Worm (Caenorhabditis elegans) whole organism, mixed stage, embryonic: ENCODE data around the gene C08H9.15.

Source experiments
- M03D4.4 ChIP-seq: sonication (generic microtip); optimal IDR thresholded peaks from 2 replicates; lab custom pipeline; 2017; ENCODE audit warnings: mild to moderate bottlenecking, missing genetic modification characterization, missing compliant biosample characterization
- bed-3 ChIP-seq: fragments of 200-800 bp; sonication (Bioruptor generic); optimal IDR thresholded peaks from 3 replicates; lab custom pipeline; 2018; ENCODE audit warnings: mild to moderate bottlenecking, missing genetic modification characterization, moderate library complexity, missing compliant biosample characterization
- blmp-1 ChIP-seq: fragments of 150-350 bp; optimal IDR thresholded peaks from 2 replicates; lab custom pipeline; 2014; ENCODE audit warnings: missing biosample characterization, missing genetic modification characterization
- ceh-39 ChIP-seq: fragments of 150-350 bp; optimal IDR thresholded peaks from 2 replicates; lab custom pipeline; 2014; ENCODE audit warnings: missing biosample characterization, missing genetic modification characterization
- ceh-43 ChIP-seq: fragments of 200-800 bp; sonication (Bioruptor generic); optimal IDR thresholded peaks from 2 replicates; lab custom pipeline; 2018; ENCODE audit warnings: mild to moderate bottlenecking, missing genetic modification characterization, moderate library complexity, missing compliant biosample characterization
- ceh-83 ChIP-seq: fragments of 200-800 bp; sonication (Bioruptor generic); optimal IDR thresholded peaks from 2 replicates; lab custom pipeline; 2018; ENCODE audit warnings: mild to moderate bottlenecking, missing genetic modification characterization, missing compliant biosample characterization
- ces-1 ChIP-seq: fragments of 150-350 bp; optimal IDR thresholded peaks from 2 replicates; lab custom pipeline; 2014; ENCODE audit warnings: missing biosample characterization, missing genetic modification reagents, missing genetic modification characterization
- cnd-1 ChIP-seq: fragments of 200-800 bp; sonication (Bioruptor generic); optimal IDR thresholded peaks from 2 replicates; lab custom pipeline; 2018; ENCODE audit warnings: mild to moderate bottlenecking, missing genetic modification characterization, missing compliant biosample characterization
- elt-1 ChIP-seq: sonication (generic microtip); optimal IDR thresholded peaks from 2 replicates; lab custom pipeline; 2017; ENCODE audit warnings: missing genetic modification characterization, mild to moderate bottlenecking, missing compliant biosample characterization, antibody characterized with exemption, moderate library complexity, borderline replicate concordance; ENCODE audit not compliant: insufficient read depth
- elt-3 ChIP-seq: fragments of 150-350 bp; optimal IDR thresholded peaks from 2 replicates; lab custom pipeline; 2014; ENCODE audit warnings: missing biosample characterization, missing genetic modification characterization
- flh-1 ChIP-seq: fragments of 200-800 bp; sonication (Bioruptor generic); optimal IDR thresholded peaks from 2 replicates; lab custom pipeline; 2018; ENCODE audit warnings: mild to moderate bottlenecking, missing genetic modification characterization, moderate library complexity, missing compliant biosample characterization
- ham-2 ChIP-seq: fragments of 200-800 bp; sonication (Bioruptor generic); optimal IDR thresholded peaks from 2 replicates; lab custom pipeline; 2018; ENCODE audit warnings: mild to moderate bottlenecking, missing genetic modification characterization, missing compliant biosample characterization
- hlh-1 ChIP-seq: fragments of 150-350 bp; optimal IDR thresholded peaks from 2 replicates; lab custom pipeline; 2014; ENCODE audit warnings: missing biosample characterization, missing genetic modification reagents, missing genetic modification characterization
- lin-13 ChIP-seq: fragments of 150-350 bp; optimal IDR thresholded peaks from 2 replicates; lab custom pipeline; 2014; ENCODE audit warnings: missing biosample characterization, missing genetic modification characterization
- lin-32 ChIP-seq: fragments of 200-800 bp; sonication (Bioruptor generic); optimal IDR thresholded peaks from 2 replicates; lab custom pipeline; 2018; ENCODE audit warnings: mild to moderate bottlenecking, missing genetic modification characterization, missing compliant biosample characterization
- lsy-2 ChIP-seq: fragments of 150-350 bp; optimal IDR thresholded peaks from 2 replicates; lab custom pipeline; 2014; ENCODE audit warnings: missing biosample characterization, missing genetic modification characterization
- mab-5 ChIP-seq: fragments of 150-350 bp; optimal IDR thresholded peaks from 2 replicates; lab custom pipeline; 2014; ENCODE audit warnings: missing biosample characterization, missing genetic modification characterization
- mep-1 ChIP-seq: fragments of 150-350 bp; optimal IDR thresholded peaks from 2 replicates; lab custom pipeline; 2017; ENCODE audit warnings: missing biosample characterization, missing genetic modification reagents, missing genetic modification characterization, inconsistent platforms
- mls-2 ChIP-seq: sonication (generic microtip); optimal IDR thresholded peaks from 2 replicates; lab custom pipeline; 2016; ENCODE audit warnings: mild to moderate bottlenecking, missing genetic modification characterization, moderate library complexity, missing compliant biosample characterization
- nhr-12 ChIP-seq: fragments of 150-350 bp; optimal IDR thresholded peaks from 2 replicates; lab custom pipeline; 2014; ENCODE audit warnings: missing biosample characterization, missing genetic modification characterization
- nhr-2 ChIP-seq: fragments of 150-350 bp; optimal IDR thresholded peaks from 2 replicates; lab custom pipeline; 2014; ENCODE audit warnings: missing biosample characterization, missing genetic modification characterization
- nhr-237 ChIP-seq: fragments of 150-350 bp; optimal IDR thresholded peaks from 2 replicates; lab custom pipeline; 2014; ENCODE audit warnings: missing biosample characterization, missing genetic modification characterization
- nhr-28 ChIP-seq: fragments of 150-350 bp; optimal IDR thresholded peaks from 2 replicates; lab custom pipeline; 2014; ENCODE audit warnings: missing biosample characterization, missing genetic modification characterization
- nhr-76 ChIP-seq: sonication (generic microtip); optimal IDR thresholded peaks from 2 replicates; lab custom pipeline; 2017; ENCODE audit warnings: missing biosample characterization, missing genetic modification characterization
- pha-4 ChIP-seq: fragments of 150-350 bp; optimal IDR thresholded peaks from 2 replicates; lab custom pipeline; 2018; ENCODE audit warnings: missing biosample characterization, missing genetic modification reagents, missing genetic modification characterization
- sem-2 ChIP-seq: fragments of 200-800 bp; sonication (Bioruptor generic); optimal IDR thresholded peaks from 2 replicates; lab custom pipeline; 2018; ENCODE audit warnings: mild to moderate bottlenecking, missing genetic modification characterization, missing compliant biosample characterization
- snpc-4 ChIP-seq: fragments of 150-350 bp; optimal IDR thresholded peaks from 2 replicates; lab custom pipeline; 2014; ENCODE audit warnings: missing biosample characterization, missing genetic modification characterization
- sptf-1 ChIP-seq: sonication (generic microtip); optimal IDR thresholded peaks from 2 replicates; lab custom pipeline; 2017; ENCODE audit warnings: mild to moderate bottlenecking, missing genetic modification characterization, moderate library complexity, missing compliant biosample characterization
- tbx-8 ChIP-seq: fragments of 200-800 bp; sonication (Bioruptor generic); optimal IDR thresholded peaks from 2 replicates; lab custom pipeline; 2018; ENCODE audit warnings: mild to moderate bottlenecking, missing genetic modification characterization, moderate library complexity, missing compliant biosample characterization
- unc-120 ChIP-seq: sonication (generic microtip); optimal IDR thresholded peaks from 2 replicates; lab custom pipeline; 2017; ENCODE audit warnings: missing genetic modification characterization, missing compliant biosample characterization; ENCODE audit not compliant: poor library complexity, severe bottlenecking
- unc-39 ChIP-seq: fragments of 150-350 bp; optimal IDR thresholded peaks from 2 replicates; lab custom pipeline; 2014; ENCODE audit warnings: missing biosample characterization, missing genetic modification characterization
- unc-62 ChIP-seq: fragments of 150-350 bp; optimal IDR thresholded peaks from 2 replicates; lab custom pipeline; 2014; ENCODE audit warnings: missing biosample characterization, missing genetic modification reagents, missing genetic modification characterization
- zip-8 ChIP-seq: fragments of 150-350 bp; optimal IDR thresholded peaks from 2 replicates; lab custom pipeline; 2014; ENCODE audit warnings: missing biosample characterization, missing genetic modification characterization
- ztf-11 ChIP-seq: fragments of 150-350 bp; optimal IDR thresholded peaks from 2 replicates; lab custom pipeline; 2014; ENCODE audit warnings: missing biosample characterization, missing genetic modification characterization

C08H9.15 gene

DNA sequence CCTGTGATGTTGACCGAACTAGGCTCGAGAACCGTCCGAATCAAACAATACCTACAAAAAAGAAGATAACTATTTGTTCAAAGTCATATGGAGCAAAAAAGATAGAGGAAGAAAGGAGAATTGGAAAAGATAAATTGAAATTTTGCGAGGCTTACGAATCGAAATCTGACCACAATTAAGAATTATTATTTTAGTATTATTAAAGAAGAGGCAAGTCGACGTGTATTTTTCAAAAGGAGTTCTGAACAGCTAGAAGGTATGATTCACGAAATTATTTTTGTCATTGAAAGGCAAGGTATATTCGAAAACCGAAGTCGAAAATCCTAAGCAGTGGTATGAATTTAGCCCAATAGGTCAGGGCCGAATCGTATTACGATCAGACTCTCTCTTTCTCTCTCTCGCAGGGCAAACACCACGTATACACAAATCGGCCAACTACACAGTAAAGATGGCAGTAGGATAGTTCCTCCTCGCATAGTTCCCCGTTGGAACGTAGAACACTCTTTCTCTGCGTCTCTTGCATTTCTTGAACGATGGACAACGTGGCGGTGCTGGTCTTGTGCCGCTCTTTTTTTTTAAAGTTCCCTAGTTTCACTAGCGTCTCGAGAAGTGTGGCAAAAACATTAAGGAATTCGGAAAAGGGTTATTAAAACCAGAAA is 10.2 kb downstream of the C08H9.15 start, which contains the start of gene vgln-1:
TSS of gene vgln-1 (minus strand) at position 51 of the 659 bp plus-strand sequence.
- TF ChIP-seq nhr-28 (tag; lab: Kevin White, UChicago), result no peak
- no peak for TF ChIP-seq hlh-1 (tag; lab: Kevin White, UChicago)
- TF ChIP-seq elt-1 (tag; lab: Kevin White, UChicago), result no peak
- TF ChIP-seq elt-3 (tag; lab: Kevin White, UChicago), result no peak
- TF ChIP-seq pha-4, result peak; percentile 20
- no peak for TF ChIP-seq flh-1
- TF ChIP-seq bed-3, result no peak
- TF ChIP-seq sptf-1 (tag; lab: Kevin White, UChicago), result peak; percentile 7
- TF ChIP-seq unc-120 (tag; lab: Kevin White, UChicago), result no peak
- TF ChIP-seq unc-39 (tag; lab: Kevin White, UChicago), result no peak
- no peak for TF ChIP-seq ceh-43 (GFP tag; lab: Kevin White, UChicago)
- TF ChIP-seq tbx-8 (GFP tag; lab: Kevin White, UChicago), result no peak
- TF ChIP-seq nhr-12 (tag; lab: Kevin White, UChicago), result no peak
- TF ChIP-seq zip-8 (tag; lab: Kevin White, UChicago), result no peak
- no peak for TF ChIP-seq cnd-1 (tag; lab: Kevin White, UChicago)
- no peak for TF ChIP-seq ceh-83 (GFP tag; lab: Kevin White, UChicago)

DNA sequence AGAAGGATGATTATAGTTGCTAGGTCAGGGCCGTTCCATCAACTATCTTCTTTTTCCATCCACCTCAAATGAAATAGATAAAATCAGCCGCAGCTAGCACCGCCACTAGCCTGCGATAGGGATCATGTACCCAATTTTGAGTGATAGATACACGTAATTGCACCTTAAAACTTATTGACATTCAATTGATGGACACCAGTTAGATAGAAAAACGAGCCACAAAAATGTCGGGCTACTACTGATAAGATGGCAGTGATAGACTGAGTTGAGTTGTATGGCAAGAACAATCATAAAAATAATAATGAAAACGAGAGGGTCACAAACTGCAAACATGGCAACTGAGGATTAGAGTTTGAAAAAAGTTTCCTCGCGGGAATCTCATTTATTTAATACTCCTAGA is 10.8 kb downstream of the C08H9.15 start:
- no peak for TF ChIP-seq snpc-4 (tag; lab: Kevin White, UChicago)
- peak; percentile 4 for TF ChIP-seq nhr-2 (tag; lab: Kevin White, UChicago)
- TF ChIP-seq elt-1 (tag; lab: Kevin White, UChicago), result peak; percentile 96
- TF ChIP-seq unc-62 (GFP tag; lab: Kevin White, UChicago), result peak; percentile 42
- TF ChIP-seq ham-2, result peak; percentile 76
- no peak for TF ChIP-seq ceh-39 (tag; lab: Kevin White, UChicago)

DNA sequence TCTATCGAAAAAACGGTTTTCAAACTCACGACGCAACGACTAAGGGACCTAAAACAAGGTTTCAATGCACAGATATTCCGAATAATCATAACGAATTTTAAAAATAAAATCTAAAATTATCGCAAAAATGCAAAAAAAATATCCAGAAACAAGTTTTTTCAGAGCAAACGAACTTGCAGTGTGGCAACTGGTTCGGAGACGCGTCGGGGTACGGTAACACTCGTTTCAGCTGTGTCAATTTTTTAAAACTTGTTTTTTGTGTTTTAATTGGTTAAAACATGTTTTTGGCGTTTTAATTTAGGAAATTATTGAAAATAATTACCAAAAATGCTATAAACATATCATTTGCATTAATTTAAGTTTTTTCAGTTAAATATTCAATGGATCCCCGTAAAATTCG is 11.4 kb downstream of the C08H9.15 start, which contains the start of gene C08H9.16:
TSS of gene C08H9.16 (plus strand) at position 370 of the 400 bp plus-strand sequence.
- TF ChIP-seq mls-2 (tag; lab: Kevin White, UChicago), result no peak
- TF ChIP-seq ham-2, result no peak
- no peak for TF ChIP-seq bed-3
- TF ChIP-seq snpc-4 (tag; lab: Kevin White, UChicago), result no peak
- TF ChIP-seq flh-1, result no peak
- TF ChIP-seq elt-3 (tag; lab: Kevin White, UChicago), result no peak
- peak; percentile 36 for TF ChIP-seq mep-1 (tag; lab: Kevin White, UChicago)
- TF ChIP-seq unc-39 (tag; lab: Kevin White, UChicago), result no peak
- no peak for TF ChIP-seq ceh-39 (tag; lab: Kevin White, UChicago)
- TF ChIP-seq M03D4.4, result no peak
- peak; percentile 95 for TF ChIP-seq lsy-2 (tag; lab: Kevin White, UChicago)
- no peak for TF ChIP-seq cnd-1 (tag; lab: Kevin White, UChicago)
- no peak for TF ChIP-seq ceh-43 (GFP tag; lab: Kevin White, UChicago)
- TF ChIP-seq sem-2 (GFP tag; lab: Kevin White, UChicago), result no peak
- TF ChIP-seq pha-4, result no peak
- no peak for TF ChIP-seq nhr-2 (tag; lab: Kevin White, UChicago)
- TF ChIP-seq lin-32 (GFP tag; lab: Kevin White, UChicago), result no peak
- no peak for TF ChIP-seq ceh-83 (GFP tag; lab: Kevin White, UChicago)
- TF ChIP-seq hlh-1 (tag; lab: Kevin White, UChicago), result peak; percentile 59
- TF ChIP-seq nhr-28 (tag; lab: Kevin White, UChicago), result no peak
- TF ChIP-seq lin-13 (tag; lab: Kevin White, UChicago), result peak; percentile 11
- no peak for TF ChIP-seq nhr-12 (tag; lab: Kevin White, UChicago)
- no peak for TF ChIP-seq nhr-76 (tag; lab: Kevin White, UChicago)

DNA sequence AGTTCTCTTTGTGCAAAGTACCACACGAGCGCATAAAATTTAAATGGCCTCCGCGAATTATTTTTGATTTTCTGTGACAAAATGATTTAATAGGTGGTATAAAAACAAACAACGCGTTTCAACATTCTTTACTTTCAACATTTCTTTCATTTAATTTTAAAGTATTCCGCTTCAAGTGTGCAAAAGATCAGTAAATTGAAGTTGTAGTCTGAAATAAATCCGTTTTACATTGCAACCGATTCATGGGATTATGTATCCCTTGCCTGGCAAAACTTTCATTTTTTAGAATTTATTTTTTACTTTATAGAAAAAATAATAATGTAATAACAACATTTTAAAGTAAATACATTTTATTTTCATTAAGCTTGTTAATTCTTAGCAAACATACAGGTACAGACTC is 13.4 kb downstream of the C08H9.15 start, which contains the start of gene F26C11.1:
TSS of gene F26C11.1 (plus strand) at position 301 of the 400 bp plus-strand sequence.
- TF ChIP-seq ceh-39 (tag; lab: Kevin White, UChicago) (no peak), lin-32 (GFP tag; lab: Kevin White, UChicago) (no peak)

DNA sequence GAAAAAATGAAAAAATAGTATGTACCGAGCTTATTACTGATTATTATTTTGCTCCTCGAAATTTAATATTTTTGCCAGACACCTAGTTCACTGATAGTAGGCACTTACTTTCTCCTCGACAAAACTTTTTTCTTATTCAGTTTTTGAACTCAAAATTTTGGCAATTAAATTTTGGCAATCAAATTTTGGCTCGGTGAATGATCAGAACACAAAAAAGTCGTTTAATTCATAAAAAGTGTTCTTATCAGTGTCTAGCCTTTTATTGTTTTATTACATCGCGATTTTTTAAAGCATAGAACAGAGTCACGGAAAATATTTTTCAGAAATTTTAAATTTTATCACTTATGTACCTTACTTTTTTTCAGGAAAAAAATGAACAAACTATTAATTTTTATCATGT is 14.2 kb downstream of the C08H9.15 start:
- TF ChIP-seq mab-5 (tag; lab: Kevin White, UChicago) (no peak), nhr-76 (tag; lab: Kevin White, UChicago) (no peak), ces-1 (no peak), nhr-12 (tag; lab: Kevin White, UChicago) (no peak), ztf-11 (no peak), zip-8 (tag; lab: Kevin White, UChicago) (no peak), blmp-1 (tag; lab: Kevin White, UChicago) (no peak), ceh-43 (GFP tag; lab: Kevin White, UChicago) (no peak), lin-32 (GFP tag; lab: Kevin White, UChicago) (no peak), ceh-39 (tag; lab: Kevin White, UChicago) (no peak), unc-120 (tag; lab: Kevin White, UChicago) (no peak), tbx-8 (GFP tag; lab: Kevin White, UChicago) (no peak), ceh-83 (GFP tag; lab: Kevin White, UChicago) (no peak), nhr-237 (tag; lab: Kevin White, UChicago) (no peak), sem-2 (GFP tag; lab: Kevin White, UChicago) (no peak), mep-1 (tag; lab: Kevin White, UChicago) (no peak), sptf-1 (tag; lab: Kevin White, UChicago) (no peak)
